Worm (Caenorhabditis elegans) whole organism, L4 larva: ENCODE data around the gene tsg-101.

Experiments used
- D1046.2 ChIP-seq: fragments of 200-800 bp; sonication (Bioruptor generic); IDR thresholded peaks from 2 replicates; pipeline ENCODE4 v1.3.6; 2022; ENCODE audit warnings: missing genetic modification characterization, missing compliant biosample characterization
- F10B5.3 ChIP-seq: sonication (generic microtip); optimal IDR thresholded peaks from 2 replicates; lab custom pipeline; 2016; ENCODE audit warnings: mild to moderate bottlenecking, missing genetic modification characterization, missing compliant biosample characterization
- F26F4.8 ChIP-seq: fragments of 200-800 bp; sonication (Bioruptor generic); conservative IDR thresholded peaks from 2 replicates; pipeline ENCODE4 v1.3.6; 2022; ENCODE audit warnings: missing genetic modification characterization, missing compliant biosample characterization
- F37D6.2 ChIP-seq: sonication (generic microtip); optimal IDR thresholded peaks from 2 replicates; lab custom pipeline; 2016; ENCODE audit warnings: mild to moderate bottlenecking, missing genetic modification characterization, missing compliant biosample characterization
- F44E2.7 ChIP-seq: fragments of 200-800 bp; sonication (Bioruptor generic); IDR thresholded peaks from 2 replicates; pipeline ENCODE4 v2.1.2; 2022; ENCODE audit warnings: missing genetic modification characterization, missing compliant biosample characterization
- Y75B8A.6 ChIP-seq: fragments of 200-800 bp; sonication (Bioruptor generic); IDR thresholded peaks from 2 replicates; pipeline ENCODE4 v1.3.6; 2022; ENCODE audit warnings: missing genetic modification reagents, missing genetic modification characterization, missing compliant biosample characterization
- ZK337.2 ChIP-seq: fragments of 200-800 bp; sonication (Bioruptor generic); IDR thresholded peaks from 2 replicates; pipeline ENCODE4 v1.3.6; 2022; ENCODE audit warnings: missing genetic modification reagents, missing genetic modification characterization, missing compliant biosample characterization
- ZK546.5 ChIP-seq, 2 experiments: sonication (generic microtip); optimal IDR thresholded peaks; 2 replicates each; lab custom pipeline; 2017; ENCODE audit warnings: missing biosample characterization in 2 of 2, missing genetic modification characterization in 2 of 2
- aly-2 ChIP-seq: sonication (generic microtip); optimal IDR thresholded peaks from 2 replicates; lab custom pipeline; 2018; ENCODE audit warnings: missing biosample characterization, missing genetic modification characterization
- ama-1 ChIP-seq: fragments of 150-350 bp; optimal IDR thresholded peaks from 2 replicates; lab custom pipeline; 2014; ENCODE audit warnings: inconsistent platforms, mixed read lengths
- ceh-32 ChIP-seq: sonication (generic microtip); optimal IDR thresholded peaks from 2 replicates; lab custom pipeline; 2016; ENCODE audit warnings: mild to moderate bottlenecking, missing genetic modification characterization, missing compliant biosample characterization; ENCODE audit not compliant: poor library complexity
- ceh-44 ChIP-seq: fragments of 200-800 bp; sonication (Bioruptor generic); IDR thresholded peaks from 2 replicates; pipeline ENCODE4 v1.3.6; 2022; ENCODE audit warnings: missing genetic modification reagents, missing genetic modification characterization, missing compliant biosample characterization
- ceh-62 ChIP-seq: sonication (generic microtip); optimal IDR thresholded peaks from 2 replicates; lab custom pipeline; 2017; ENCODE audit warnings: missing biosample characterization, missing genetic modification characterization
- ces-1 ChIP-seq: fragments of 150-350 bp; sonication (generic microtip); optimal IDR thresholded peaks from 4 replicates; lab custom pipeline; 2014; ENCODE audit warnings: missing biosample characterization, missing genetic modification reagents, missing genetic modification characterization
- cey-2 ChIP-seq: sonication (generic microtip); optimal IDR thresholded peaks from 3 replicates; lab custom pipeline; 2017; ENCODE audit warnings: missing genetic modification characterization, mild to moderate bottlenecking, missing compliant biosample characterization, antibody characterized with exemption, borderline replicate concordance; ENCODE audit not compliant: insufficient read depth
- daf-12 ChIP-seq: fragments of 150-350 bp; optimal IDR thresholded peaks from 2 replicates; lab custom pipeline; 2014; ENCODE audit warnings: missing biosample characterization, missing genetic modification reagents, missing genetic modification characterization
- daf-16 ChIP-seq, 3 experiments: sonication (generic microtip); optimal IDR thresholded peaks; 2 replicates each; lab custom pipeline; 2016 to 2017; ENCODE audit warnings: missing genetic modification characterization in 3 of 3, missing genetic modification reagents in 3 of 3, mild to moderate bottlenecking in 2 of 3, missing compliant biosample characterization in 2 of 3, missing biosample characterization in 1 of 3, moderate library complexity in 1 of 3
- daf-19 ChIP-seq: fragments of 200-800 bp; sonication (Bioruptor generic); conservative IDR thresholded peaks from 2 replicates; pipeline ENCODE4 v1.3.6; 2022; ENCODE audit warnings: missing genetic modification characterization, missing compliant biosample characterization
- dmd-8 ChIP-seq: fragments of 200-800 bp; sonication (Bioruptor generic); IDR thresholded peaks from 2 replicates; pipeline ENCODE4 v1.3.6; 2022; ENCODE audit warnings: missing genetic modification characterization, missing compliant biosample characterization
- dpl-1 ChIP-seq: fragments of 150-350 bp; optimal IDR thresholded peaks from 2 replicates; lab custom pipeline; 2014; ENCODE audit warnings: missing biosample characterization, missing genetic modification reagents, missing genetic modification characterization
- egl-43 ChIP-seq: fragments of 200-800 bp; sonication (Bioruptor generic); IDR thresholded peaks from 2 replicates; pipeline ENCODE4 v1.3.6; 2022; ENCODE audit warnings: missing genetic modification reagents, missing genetic modification characterization, missing compliant biosample characterization
- fkh-10 ChIP-seq: fragments of 150-350 bp; optimal IDR thresholded peaks from 2 replicates; lab custom pipeline; 2014; ENCODE audit warnings: missing biosample characterization, missing genetic modification reagents, missing genetic modification characterization
- gei-8 ChIP-seq: fragments of 200-800 bp; sonication (Bioruptor generic); optimal IDR thresholded peaks from 2 replicates; lab custom pipeline; 2018; ENCODE audit warnings: mild to moderate bottlenecking, missing genetic modification characterization, missing compliant biosample characterization
- hif-1 ChIP-seq, 2 experiments: sonication (generic microtip); optimal IDR thresholded peaks; 2 replicates each; lab custom pipeline; 2016 to 2017; ENCODE audit warnings: missing compliant biosample characterization in 2 of 2, missing genetic modification characterization in 2 of 2, missing genetic modification reagents in 2 of 2, missing genotype in 2 of 2, mild to moderate bottlenecking in 1 of 2
- hmg-1.1 ChIP-seq: fragments of 200-800 bp; sonication (Bioruptor generic); IDR thresholded peaks from 2 replicates; pipeline ENCODE4 v1.3.6; 2022; ENCODE audit warnings: missing genetic modification reagents, missing genetic modification characterization, missing compliant biosample characterization
- lin-13 ChIP-seq: fragments of 150-350 bp; optimal IDR thresholded peaks from 2 replicates; lab custom pipeline; 2014; ENCODE audit warnings: missing biosample characterization, missing genetic modification reagents, missing genetic modification characterization
- lin-29 ChIP-seq: fragments of 200-800 bp; sonication (Bioruptor generic); IDR thresholded peaks from 2 replicates; pipeline ENCODE4 v1.3.6; 2022; ENCODE audit warnings: missing genetic modification reagents, missing genetic modification characterization, missing compliant biosample characterization
- madf-5 ChIP-seq, 2 experiments: fragments of 200-800 bp; sonication (Bioruptor generic); IDR thresholded peaks; 2 replicates each; pipeline ENCODE4 v1.3.6; 2022; ENCODE audit warnings: missing compliant biosample characterization in 2 of 2, missing genetic modification characterization in 2 of 2
- madf-9 ChIP-seq: fragments of 200-800 bp; sonication (Bioruptor generic); conservative IDR thresholded peaks from 2 replicates; pipeline ENCODE4 v1.3.6; 2022; ENCODE audit warnings: missing genetic modification reagents, missing genetic modification characterization, missing compliant biosample characterization
- mdl-1 ChIP-seq, 2 experiments: fragments of 150-350 bp in 1 of 2; sonication (generic microtip) in 1 of 2; optimal IDR thresholded peaks; 2 replicates each; lab custom pipeline; 2014 to 2017; ENCODE audit warnings: missing biosample characterization in 2 of 2, missing genetic modification characterization in 2 of 2
- mep-1 ChIP-seq: fragments of 150-350 bp; sonication (generic microtip); optimal IDR thresholded peaks from 3 replicates; lab custom pipeline; 2014; ENCODE audit warnings: missing biosample characterization, missing genetic modification characterization
- mxl-3 ChIP-seq: fragments of 200-800 bp; sonication (Bioruptor generic); optimal IDR thresholded peaks from 2 replicates; lab custom pipeline; 2018; ENCODE audit warnings: mild to moderate bottlenecking, missing genetic modification characterization, missing compliant biosample characterization
- nhr-10 ChIP-seq: fragments of 150-350 bp; optimal IDR thresholded peaks from 2 replicates; lab custom pipeline; 2014; ENCODE audit warnings: missing biosample characterization, missing genetic modification characterization
- nhr-102 ChIP-seq: sonication (generic microtip); optimal IDR thresholded peaks from 2 replicates; lab custom pipeline; 2016; ENCODE audit warnings: mild to moderate bottlenecking, missing genetic modification characterization, moderate library complexity, missing compliant biosample characterization
- nhr-28 ChIP-seq: fragments of 150-350 bp; optimal IDR thresholded peaks from 2 replicates; lab custom pipeline; 2014; ENCODE audit warnings: missing biosample characterization, missing genetic modification characterization
- nhr-48 ChIP-seq: sonication (generic microtip); optimal IDR thresholded peaks from 2 replicates; lab custom pipeline; 2016; ENCODE audit warnings: mild to moderate bottlenecking, missing genetic modification characterization, missing compliant biosample characterization
- nhr-6 ChIP-seq: fragments of 150-350 bp; optimal IDR thresholded peaks from 2 replicates; lab custom pipeline; 2014; ENCODE audit warnings: missing biosample characterization, missing genetic modification characterization
- nhr-77 ChIP-seq: fragments of 150-350 bp; optimal IDR thresholded peaks from 2 replicates; lab custom pipeline; 2014; ENCODE audit warnings: missing biosample characterization, missing genetic modification characterization
- pha-4 ChIP-seq, 2 experiments: fragments of 150-350 bp in 1 of 2; fragments of 200-800 bp in 1 of 2; sonication (Bioruptor generic) in 1 of 2; IDR thresholded peaks in 1 of 2; optimal IDR thresholded peaks in 1 of 2; 2 replicates each; pipeline versions ENCODE4 v1.3.6 to Lab custom; 2014 to 2022; ENCODE audit warnings: missing genetic modification characterization in 2 of 2, missing genetic modification reagents in 2 of 2, missing biosample characterization in 1 of 2, missing compliant biosample characterization in 1 of 2
- php-3 ChIP-seq: fragments of 200-800 bp; sonication (Bioruptor generic); IDR thresholded peaks from 2 replicates; pipeline ENCODE4 v1.3.6; 2022; ENCODE audit warnings: missing genetic modification reagents, missing genetic modification characterization, missing compliant biosample characterization
- rbr-2 ChIP-seq: sonication (generic microtip); optimal IDR thresholded peaks from 2 replicates; lab custom pipeline; 2016; ENCODE audit warnings: missing genotype, missing genetic modification characterization, missing compliant biosample characterization
- saeg-2 ChIP-seq: fragments of 200-800 bp; sonication (Bioruptor generic); IDR thresholded peaks from 2 replicates; pipeline ENCODE4 v1.3.6; 2022; ENCODE audit warnings: missing genetic modification reagents, missing genetic modification characterization, missing compliant biosample characterization
- sdz-12 ChIP-seq: fragments of 200-800 bp; sonication (Bioruptor generic); optimal IDR thresholded peaks from 2 replicates; lab custom pipeline; 2018; ENCODE audit warnings: mild to moderate bottlenecking, missing genetic modification characterization, missing compliant biosample characterization
- snpc-4 ChIP-seq: fragments of 150-350 bp; optimal IDR thresholded peaks from 2 replicates; lab custom pipeline; 2014; ENCODE audit warnings: missing biosample characterization, missing genetic modification characterization
- spr-3 ChIP-seq: fragments of 200-800 bp; sonication (Bioruptor generic); optimal IDR thresholded peaks from 2 replicates; lab custom pipeline; 2018; ENCODE audit warnings: mild to moderate bottlenecking, missing genetic modification characterization, missing compliant biosample characterization
- tag-97 ChIP-seq: fragments of 200-800 bp; sonication (Bioruptor generic); IDR thresholded peaks from 2 replicates; pipeline ENCODE4 v1.3.6; 2022; ENCODE audit warnings: missing genetic modification characterization, missing compliant biosample characterization
- unc-130 ChIP-seq: sonication (generic microtip); optimal IDR thresholded peaks from 2 replicates; lab custom pipeline; 2016; ENCODE audit warnings: missing genetic modification reagents, missing genetic modification characterization, missing compliant biosample characterization
- zfp-2 ChIP-seq: sonication (generic microtip); optimal IDR thresholded peaks from 2 replicates; lab custom pipeline; 2016; ENCODE audit warnings: mild to moderate bottlenecking, missing genetic modification characterization, missing compliant biosample characterization
- ztf-7 ChIP-seq: fragments of 150-350 bp; optimal IDR thresholded peaks from 2 replicates; lab custom pipeline; 2014; ENCODE audit warnings: missing biosample characterization, missing genetic modification characterization

Gene tsg-101

ce11 chrIV:3551777-3552462 is 37.6 kb upstream of the tsg-101 start (continued):
- TF ChIP-seq hmg-1.1 (GFP tag; lab: Robert Waterston, UW) (peak; percentile 83), lin-13 (peak; percentile 59), nhr-102 (peak; percentile 61), aly-2 (tag; lab: Kevin White, UChicago) (no peak), unc-130 (GFP tag; lab: Kevin White, UChicago) (peak; percentile 26), fkh-10 (GFP tag; lab: Kevin White, UChicago) (no peak), D1046.2 (GFP tag; lab: Robert Waterston, UW) (peak; percentile 63; the same call in 1 of the 2 replicates), Y75B8A.6 (0 out of 2 replicates have a peak, but pooled peaks have one; percentile 23), cey-2 (tag; lab: Kevin White, UChicago) (no peak), php-3 (no peak), mep-1 (tag; lab: Kevin White, UChicago) (no peak), dmd-8 (GFP tag; lab: Robert Waterston, UW) (peak; percentile 84), ceh-44 (GFP tag; lab: Robert Waterston, UW) (peak; percentile 73; the same call in 1 of the 2 replicates), madf-5 (GFP tag; IDR thresholded peaks at IDR 0.05; lab: Robert Waterston, UW) (peak; percentile 58 to 82; a peak in 2 of 4 replicates), nhr-10 (tag; lab: Kevin White, UChicago) (no peak), madf-9 (GFP tag; lab: Robert Waterston, UW) (peak; percentile 78), nhr-6 (tag; lab: Kevin White, UChicago) (peak; percentile 52), lin-29 (GFP tag; lab: Robert Waterston, UW) (no peak), dpl-1 (GFP tag; lab: Kevin White, UChicago) (peak; percentile 38), spr-3 (GFP tag; lab: Kevin White, UChicago) (peak; percentile 36), gei-8 (GFP tag; lab: Kevin White, UChicago) (no peak), ces-1 (GFP tag; lab: Kevin White, UChicago) (no peak), snpc-4 (tag; lab: Kevin White, UChicago) (no peak), daf-19 (GFP tag; lab: Robert Waterston, UW) (no peak), F37D6.2 (tag; lab: Kevin White, UChicago) (no peak), tag-97 (GFP tag; lab: Robert Waterston, UW) (no peak), hif-1 (tag; optimal IDR thresholded peaks at IDR 0.05; lab: Kevin White, UChicago) (peak in 1 of 2 experiments; percentile 15), nhr-77 (tag; lab: Kevin White, UChicago) (no peak), nhr-28 (tag; lab: Kevin White, UChicago) (peak; percentile 19), daf-12 (tag; lab: Kevin White, UChicago) (no peak), zfp-2 (tag; lab: Kevin White, UChicago) (peak; percentile 8), sdz-12 (GFP tag; lab: Kevin White, UChicago) (peak; percentile 23), egl-43 (GFP tag; lab: Robert Waterston, UW) (peak; percentile 93), ceh-62 (tag; lab: Kevin White, UChicago) (no peak), nhr-48 (peak; percentile 45), pha-4 (GFP tag; IDR thresholded peaks at IDR 0.05; lab: Robert Waterston, UW) (peak; percentile 89), pha-4 (tag; optimal IDR thresholded peaks at IDR 0.05; lab: Kevin White, UChicago) (no peak), ZK546.5 (tag; optimal IDR thresholded peaks at IDR 0.05; lab: Kevin White, UChicago) (no peak), F10B5.3 (tag; lab: Kevin White, UChicago) (no peak), F26F4.8 (GFP tag; lab: Robert Waterston, UW) (peak; percentile 88), ama-1 (no peak), F44E2.7 (GFP tag; lab: Robert Waterston, UW) (0 out of 2 replicates have a peak, but pooled peaks have one; percentile 7), rbr-2 (peak; percentile 76), ztf-7 (tag; lab: Kevin White, UChicago) (no peak), daf-16 (GFP tag; optimal IDR thresholded peaks at IDR 0.05; lab: Kevin White, UChicago) (peak; percentile 2 to 67), daf-16 (tag; optimal IDR thresholded peaks at IDR 0.05; lab: Kevin White, UChicago) (peak; percentile 41), mdl-1 (tag; optimal IDR thresholded peaks at IDR 0.05; lab: Kevin White, UChicago) (peak in 1 of 2 experiments; percentile 11), saeg-2 (GFP tag; lab: Robert Waterston, UW) (peak; percentile 51; the same call in 1 of the 2 replicates), ceh-32 (tag; lab: Kevin White, UChicago) (no peak), mxl-3 (peak; percentile 13), ZK337.2 (GFP tag; lab: Robert Waterston, UW) (no peak)
